Fruit fly (Drosophila melanogaster) whole organism, embryonic: ENCODE measurements around the gene CG14961.

Source experiments
- Ada2b ChIP-seq: fragments of 200-800 bp; sonication (Bioruptor generic); IDR thresholded peaks from 2 replicates; pipeline ENCODE4 v1.3.6; 2022; ENCODE audit warnings: missing biosample characterization, missing genetic modification characterization
- Blimp-1 ChIP-seq: fragments of 200-800 bp; sonication (Bioruptor generic); optimal IDR thresholded peaks from 3 replicates; lab custom pipeline; 2018; ENCODE audit warnings: missing biosample characterization, missing genetic modification characterization, mild to moderate bottlenecking, moderate library complexity, missing genetic modification reagents
- CG11560 ChIP-seq: fragments of 200-800 bp; sonication (Bioruptor generic); IDR thresholded peaks from 3 replicates; pipeline ENCODE4 v1.3.6; 2022; ENCODE audit warnings: missing biosample characterization, missing genetic modification characterization
- CG11695 ChIP-seq: fragments of 200-800 bp; sonication (Bioruptor generic); IDR thresholded peaks from 3 replicates; pipeline ENCODE4 v1.3.6; 2022; ENCODE audit warnings: missing biosample characterization, missing genetic modification characterization
- CG13424 ChIP-seq: fragments of 200-800 bp; sonication (Bioruptor generic); optimal IDR thresholded peaks from 2 replicates; lab custom pipeline; 2019; ENCODE audit warnings: missing biosample characterization, mild to moderate bottlenecking, missing genetic modification characterization, moderate library complexity
- CG14441 ChIP-seq: fragments of 200-800 bp; sonication (Bioruptor generic); IDR thresholded peaks from 2 replicates; pipeline ENCODE4 v1.3.6; 2022; ENCODE audit warnings: missing biosample characterization, missing genetic modification characterization
- CG15479 ChIP-seq: fragments of 200-800 bp; sonication (Bioruptor generic); optimal IDR thresholded peaks from 3 replicates; lab custom pipeline; 2019; ENCODE audit warnings: missing biosample characterization, mild to moderate bottlenecking, missing genetic modification characterization, moderate library complexity
- CG15601 ChIP-seq: fragments of 200-800 bp; sonication (Bioruptor generic); optimal IDR thresholded peaks from 3 replicates; lab custom pipeline; 2019; ENCODE audit warnings: missing biosample characterization, mild to moderate bottlenecking, missing genetic modification characterization, moderate library complexity
- CG1602 ChIP-seq: fragments of 200-800 bp; sonication (Bioruptor generic); optimal IDR thresholded peaks from 3 replicates; lab custom pipeline; 2016; ENCODE audit warnings: missing biosample characterization, missing genetic modification characterization
- CG16863 ChIP-seq: fragments of 200-800 bp; sonication (Bioruptor generic); optimal IDR thresholded peaks from 3 replicates; lab custom pipeline; 2016; ENCODE audit warnings: missing biosample characterization, missing genetic modification characterization
- CG17359 ChIP-seq: fragments of 200-800 bp; sonication (Bioruptor generic); optimal IDR thresholded peaks from 3 replicates; lab custom pipeline; 2018; ENCODE audit warnings: missing biosample characterization, mild to moderate bottlenecking, missing genetic modification characterization, moderate library complexity
- CG17385 ChIP-seq: fragments of 200-800 bp; sonication (Bioruptor generic); optimal IDR thresholded peaks from 3 replicates; lab custom pipeline; 2018; ENCODE audit warnings: missing biosample characterization, mild to moderate bottlenecking, missing genetic modification characterization
- CG17829 ChIP-seq: fragments of 200-800 bp; optimal IDR thresholded peaks from 2 replicates; lab custom pipeline; 2019; ENCODE audit warnings: missing biosample characterization, mild to moderate bottlenecking, missing genetic modification characterization, moderate library complexity
- CG2199 ChIP-seq: fragments of 200-800 bp; sonication (Bioruptor generic); IDR thresholded peaks from 3 replicates; pipeline ENCODE4 v1.3.6; 2022; ENCODE audit warnings: missing biosample characterization, missing genetic modification characterization
- CG2712 ChIP-seq: fragments of 200-800 bp; optimal IDR thresholded peaks from 3 replicates; lab custom pipeline; 2019; ENCODE audit warnings: missing biosample characterization, mild to moderate bottlenecking, missing genetic modification characterization, moderate library complexity
- CG2875 ChIP-seq: fragments of 200-800 bp; sonication (Bioruptor generic); optimal IDR thresholded peaks from 2 replicates; lab custom pipeline; 2017; ENCODE audit warnings: missing biosample characterization, mild to moderate bottlenecking, missing genetic modification characterization, missing genetic modification reagents
- CG31365 ChIP-seq: fragments of 200-800 bp; sonication (Bioruptor generic); optimal IDR thresholded peaks from 2 replicates; lab custom pipeline; 2018; ENCODE audit warnings: missing biosample characterization, mild to moderate bottlenecking, missing genetic modification characterization
- CG3847 ChIP-seq: fragments of 200-800 bp; sonication (Bioruptor generic); IDR thresholded peaks from 2 replicates; pipeline ENCODE4 v1.3.6; 2022; ENCODE audit warnings: missing biosample characterization, missing genetic modification characterization
- CG6689 ChIP-seq: fragments of 200-800 bp; sonication (Bioruptor generic); IDR thresholded peaks from 2 replicates; pipeline ENCODE4 v1.3.6; 2022; ENCODE audit warnings: missing biosample characterization, missing genetic modification characterization
- CG7928 ChIP-seq: fragments of 200-800 bp; sonication (Bioruptor generic); optimal IDR thresholded peaks from 2 replicates; lab custom pipeline; 2017; ENCODE audit warnings: missing biosample characterization, mild to moderate bottlenecking, missing genetic modification characterization
- CG9797 ChIP-seq: fragments of 200-800 bp; sonication (Bioruptor generic); optimal IDR thresholded peaks from 3 replicates; lab custom pipeline; 2018; ENCODE audit warnings: missing biosample characterization, mild to moderate bottlenecking, missing genetic modification characterization
- Camta ChIP-seq: fragments of 200-800 bp; sonication (Bioruptor generic); optimal IDR thresholded peaks from 2 replicates; lab custom pipeline; 2016; ENCODE audit warnings: missing biosample characterization, missing genetic modification characterization
- CoRest ChIP-seq: fragments of 200-800 bp; sonication (Bioruptor generic); optimal IDR thresholded peaks from 3 replicates; lab custom pipeline; 2018; ENCODE audit warnings: missing biosample characterization, mild to moderate bottlenecking, missing genetic modification characterization, moderate library complexity
- Dfd ChIP-seq, 2 experiments: fragments of >200 bp; optimal IDR thresholded peaks; 2 replicates each; lab custom pipeline; 2017; ENCODE audit warnings: missing biosample characterization in 2 of 2, missing genetic modification characterization in 2 of 2
- Eip74EF ChIP-seq, 2 experiments: fragments of 200-800 bp in 1 of 2; fragments of >200 bp in 1 of 2; sonication (Bioruptor generic) in 1 of 2; optimal IDR thresholded peaks; 2 replicates each; lab custom pipeline; 2017 to 2019; ENCODE audit warnings: missing biosample characterization in 2 of 2, missing genetic modification characterization in 2 of 2, mild to moderate bottlenecking in 1 of 2, moderate library complexity in 1 of 2
- Gsc ChIP-seq: fragments of 200-800 bp; sonication (Bioruptor generic); IDR thresholded peaks from 2 replicates; pipeline ENCODE4 v1.3.6; 2022; ENCODE audit warnings: missing biosample characterization, missing genetic modification characterization
- Gug ChIP-seq: fragments of 200-800 bp; sonication (Bioruptor generic); IDR thresholded peaks from 4 replicates; pipeline ENCODE4 v1.3.6; 2022; ENCODE audit warnings: missing biosample characterization, missing genetic modification characterization
- Oaz ChIP-seq: fragments of 200-800 bp; sonication (Bioruptor generic); IDR thresholded peaks from 2 replicates; pipeline ENCODE4 v1.3.6; 2022; ENCODE audit warnings: missing biosample characterization, missing genetic modification characterization
- Oli ChIP-seq: fragments of 200-800 bp; sonication (Bioruptor generic); optimal IDR thresholded peaks from 2 replicates; lab custom pipeline; 2018; ENCODE audit warnings: missing biosample characterization, mild to moderate bottlenecking, missing genetic modification characterization, moderate library complexity
- Rfx ChIP-seq: fragments of 200-800 bp; sonication (Bioruptor generic); IDR thresholded peaks from 2 replicates; pipeline ENCODE4 v1.3.6; 2022; ENCODE audit warnings: missing biosample characterization, missing genetic modification characterization
- Rx ChIP-seq: fragments of 200-800 bp; sonication (Bioruptor generic); IDR thresholded peaks from 2 replicates; pipeline ENCODE4 v1.3.6; 2022; ENCODE audit warnings: missing biosample characterization, missing genetic modification characterization
- Spps ChIP-seq: fragments of 200-800 bp; sonication (Bioruptor generic); optimal IDR thresholded peaks from 2 replicates; lab custom pipeline; 2018; ENCODE audit warnings: missing biosample characterization, mild to moderate bottlenecking, missing genetic modification characterization
- bab2 ChIP-seq: fragments of 200-800 bp; sonication (Bioruptor generic); optimal IDR thresholded peaks from 2 replicates; lab custom pipeline; 2016; ENCODE audit warnings: missing biosample characterization, missing genetic modification characterization
- bigmax ChIP-seq: fragments of 200-800 bp; sonication (Bioruptor generic); optimal IDR thresholded peaks from 2 replicates; lab custom pipeline; 2018; ENCODE audit warnings: missing biosample characterization, mild to moderate bottlenecking, missing genetic modification characterization
- btn ChIP-seq: fragments of 200-800 bp; sonication (Bioruptor generic); optimal IDR thresholded peaks from 2 replicates; lab custom pipeline; 2016; ENCODE audit warnings: missing biosample characterization, missing genetic modification characterization
- chm ChIP-seq: fragments of 200-800 bp; sonication (Bioruptor generic); IDR thresholded peaks from 2 replicates; pipeline ENCODE4 v1.3.6; 2022; ENCODE audit warnings: missing biosample characterization, missing genetic modification characterization
- corto ChIP-seq: fragments of 200-800 bp; sonication (Bioruptor generic); optimal IDR thresholded peaks from 2 replicates; lab custom pipeline; 2016; ENCODE audit warnings: missing biosample characterization, mild to moderate bottlenecking, missing genetic modification characterization, moderate library complexity
- dmrt11E ChIP-seq: fragments of 200-800 bp; sonication (Bioruptor generic); optimal IDR thresholded peaks from 3 replicates; lab custom pipeline; 2018; ENCODE audit warnings: missing biosample characterization, mild to moderate bottlenecking, missing genetic modification characterization, moderate library complexity
- fd64A ChIP-seq: fragments of 200-800 bp; sonication (Bioruptor generic); optimal IDR thresholded peaks from 3 replicates; lab custom pipeline; 2018; ENCODE audit warnings: missing biosample characterization, mild to moderate bottlenecking, missing genetic modification characterization
- fd96Cb ChIP-seq: fragments of 200-800 bp; sonication (Bioruptor generic); optimal IDR thresholded peaks from 2 replicates; lab custom pipeline; 2018; ENCODE audit warnings: missing biosample characterization, mild to moderate bottlenecking, missing genetic modification characterization, moderate library complexity
- lab ChIP-seq: fragments of 200-800 bp; sonication (Bioruptor generic); optimal IDR thresholded peaks from 3 replicates; lab custom pipeline; 2017; ENCODE audit warnings: missing biosample characterization, missing genetic modification characterization, mild to moderate bottlenecking, moderate library complexity, missing genetic modification reagents
- nerfin-1 ChIP-seq: fragments of 200-800 bp; sonication (Bioruptor generic); optimal IDR thresholded peaks from 3 replicates; lab custom pipeline; 2019; ENCODE audit warnings: missing biosample characterization, mild to moderate bottlenecking, missing genetic modification characterization, moderate library complexity
- nmo ChIP-seq: fragments of 200-800 bp; sonication (Bioruptor generic); optimal IDR thresholded peaks from 2 replicates; lab custom pipeline; 2018; ENCODE audit warnings: missing biosample characterization, mild to moderate bottlenecking, missing genetic modification characterization, moderate library complexity
- row ChIP-seq: fragments of 200-800 bp; sonication (Bioruptor generic); IDR thresholded peaks from 3 replicates; pipeline ENCODE4 v1.3.6; 2022; ENCODE audit warnings: missing biosample characterization, missing genetic modification characterization
- sc ChIP-seq, 3 experiments: fragments of >200 bp in 2 of 3; fragments of 200-800 bp in 1 of 3; sonication (Bioruptor generic) in 1 of 3; optimal IDR thresholded peaks; 2 replicates in 2 of 3; 3 replicates in 1 of 3; lab custom pipeline; 2017; ENCODE audit warnings: mild to moderate bottlenecking in 1 of 3, missing biosample characterization in 1 of 3, missing genetic modification characterization in 1 of 3, missing genetic modification reagents in 1 of 3
- shn ChIP-seq: fragments of 200-800 bp; sonication (Bioruptor generic); optimal IDR thresholded peaks from 3 replicates; lab custom pipeline; 2016; ENCODE audit warnings: missing biosample characterization, missing genetic modification characterization
- sim ChIP-seq: fragments of 200-800 bp; sonication (Bioruptor generic); IDR thresholded peaks from 2 replicates; pipeline ENCODE4 v1.3.6; 2022; ENCODE audit warnings: missing biosample characterization, missing genetic modification characterization
- slbo ChIP-seq: fragments of 200-800 bp; sonication (Bioruptor generic); IDR thresholded peaks from 2 replicates; pipeline ENCODE4 v1.3.6; 2022; ENCODE audit warnings: missing biosample characterization, missing genetic modification characterization
- sob ChIP-seq: fragments of 200-800 bp; sonication (Bioruptor generic); IDR thresholded peaks from 2 replicates; pipeline ENCODE4 v1.3.6; 2022; ENCODE audit warnings: missing biosample characterization, missing genetic modification characterization

The CG14961 gene

DNA sequence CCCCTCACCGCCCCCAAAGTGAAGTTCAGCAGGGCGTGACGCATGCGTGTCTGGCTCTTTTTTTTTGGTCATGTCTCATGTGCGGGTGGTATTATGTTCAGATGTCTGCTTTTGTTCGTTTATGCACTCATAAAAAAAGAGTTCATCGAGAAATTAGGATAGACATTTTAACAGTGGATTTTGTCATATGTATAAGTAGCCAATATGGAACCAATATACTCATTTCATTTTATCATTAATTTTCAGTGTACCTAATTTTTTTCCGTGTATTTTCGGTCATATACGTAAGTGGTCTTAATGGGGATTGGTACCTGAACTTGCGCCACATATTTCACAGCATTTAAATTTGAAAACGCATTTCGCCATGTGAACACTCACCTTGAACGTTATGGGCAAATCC lies 29.5 kb upstream of the CG14961 start (continued):
- TF ChIP-seq fd64A (peak; percentile 19), btn (GFP tag; lab: Kevin White, UChicago) (peak; percentile 63), Rx (GFP tag; lab: Robert Waterston, UW) (peak; percentile 42; the same call in 1 of the 2 replicates), CG7928 (no peak), sim (GFP tag; lab: Robert Waterston, UW) (0 out of 2 replicates have a peak, but pooled peaks have one; percentile 55), row (GFP tag; lab: Robert Waterston, UW) (peak; percentile 73), CG31365 (tag; lab: Kevin White, UChicago) (peak; percentile 15), CG17829 (peak; percentile 41), CG1602 (peak; percentile 29), CG13424 (peak; percentile 55), dmrt11E (tag; lab: Kevin White, UChicago) (peak; percentile 54), slbo (GFP tag; lab: Robert Waterston, UW) (peak; percentile 66), CG14441 (GFP tag; lab: Robert Waterston, UW) (peak; percentile 55), Oaz (GFP tag; lab: Robert Waterston, UW) (peak; percentile 67), corto (no peak), CG17385 (GFP tag; lab: Kevin White, UChicago) (peak; percentile 54), CG2875 (GFP tag; lab: Kevin White, UChicago) (peak; percentile 50), sc (optimal IDR thresholded peaks at IDR 0.05; lab: Kevin White, UChicago) (no peak), sc (GFP tag; optimal IDR thresholded peaks at IDR 0.05; lab: Kevin White, UChicago) (peak; percentile 4), CG2199 (GFP tag; lab: Robert Waterston, UW) (peak; percentile 69; the same call in 1 of the 3 replicates), bab2 (GFP tag; lab: Kevin White, UChicago) (peak; percentile 75), chm (GFP tag; lab: Robert Waterston, UW) (peak; percentile 75; the same call in 1 of the 2 replicates), Blimp-1 (peak; percentile 78), Oli (peak; percentile 44), Camta (GFP tag; lab: Kevin White, UChicago) (peak; percentile 58), fd96Cb (tag; lab: Kevin White, UChicago) (peak; percentile 71), CG11560 (tag; lab: Robert Waterston, UW) (0 out of 3 replicates have a peak, but pooled peaks have one; percentile 7), CG3847 (GFP tag; lab: Robert Waterston, UW) (peak; percentile 50), Gug (GFP tag; lab: Robert Waterston, UW) (0 out of 4 replicates have a peak, but pooled peaks have one; percentile 10), CG15601 (tag; lab: Kevin White, UChicago) (peak; percentile 29), shn (GFP tag; lab: Kevin White, UChicago) (peak; percentile 7), CoRest (tag; lab: Kevin White, UChicago) (peak; percentile 50), nmo (GFP tag; lab: Kevin White, UChicago) (peak; percentile 52), CG17359 (peak; percentile 84), CG9797 (no peak), Eip74EF (GFP tag; optimal IDR thresholded peaks at IDR 0.05; lab: Kevin White, UChicago) (peak in 1 of 2 experiments; percentile 40), CG15479 (GFP tag; lab: Kevin White, UChicago) (no peak), bigmax (GFP tag; lab: Kevin White, UChicago) (no peak), Ada2b (peak; percentile 73), CG6689 (GFP tag; lab: Robert Waterston, UW) (peak; percentile 77), CG16863 (GFP tag; lab: Kevin White, UChicago) (peak; percentile 40), CG2712 (peak; percentile 73), Dfd (GFP tag; optimal IDR thresholded peaks at IDR 0.05; lab: Kevin White, UChicago) (no peak), Spps (peak; percentile 70), Rfx (peak; percentile 71), sob (GFP tag; lab: Robert Waterston, UW) (peak; percentile 72), nerfin-1 (tag; lab: Kevin White, UChicago) (peak; percentile 50), lab (GFP tag; lab: Kevin White, UChicago) (peak; percentile 71), Gsc (GFP tag; lab: Robert Waterston, UW) (0 out of 2 replicates have a peak, but pooled peaks have one; percentile 39), CG11695 (GFP tag; lab: Robert Waterston, UW) (no peak)
